Worm (Caenorhabditis elegans): ENCODE results near the gene F59A7.7.

Gene F59A7.7

DNA sequence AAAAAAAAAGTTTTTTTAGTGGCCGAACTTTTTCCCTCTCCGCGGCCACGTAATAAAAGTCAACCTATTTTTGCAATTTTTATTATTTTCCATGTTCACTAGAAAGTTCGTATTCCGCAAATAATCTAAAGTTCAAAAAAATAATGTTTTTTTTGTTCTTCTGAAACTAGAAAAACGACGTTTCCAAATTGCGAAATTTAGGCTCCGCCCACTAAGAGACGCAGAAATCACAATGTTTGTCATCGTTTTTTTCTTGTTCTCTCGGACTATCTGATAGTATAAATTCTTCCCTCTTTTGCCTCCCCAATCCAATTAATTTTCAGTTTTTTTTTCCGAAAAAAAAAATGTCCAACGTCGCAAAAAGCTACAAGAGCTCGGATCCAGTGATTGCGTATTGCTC lies 45.4 kb downstream of the F59A7.7 start, which contains the start of gene comt-3:
Gene comt-3 (plus strand): TSS at position 214 of the 400 bp plus-strand sequence.
- TF ChIP-seq unc-62 (GFP tag; optimal IDR thresholded peaks at IDR 0.05): no peak

Measured in whole organism, dauer.